Fruit fly (Drosophila melanogaster): ENCODE data around the gene nkd.

DNA sequence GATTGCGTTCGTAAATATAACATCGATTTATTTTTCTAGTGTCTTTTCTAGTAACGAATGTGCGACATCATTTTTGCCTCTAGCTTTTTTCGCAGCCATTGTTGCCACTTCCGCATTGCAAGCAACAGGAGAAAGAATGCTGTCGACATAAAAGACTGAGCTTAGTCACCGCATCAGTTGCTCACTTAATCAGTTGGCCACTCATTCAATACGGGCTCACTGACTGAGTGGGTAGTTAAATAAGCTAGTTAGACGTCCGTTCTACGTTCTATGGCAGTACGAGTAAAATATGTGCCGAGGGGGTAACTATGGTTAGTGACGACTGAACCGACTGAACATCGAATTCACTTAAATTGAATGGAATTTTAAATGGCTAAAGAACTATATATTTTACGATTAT lies 30.7 kb upstream of the nkd start:
- no peak for TF ChIP-seq CG8301 (tag; optimal IDR thresholded peaks at IDR 0.05)
- TF ChIP-seq CG10348 (GFP tag; IDR thresholded peaks at IDR 0.05) = no peak
- no peak for TF ChIP-seq Pif1B (GFP tag; optimal IDR thresholded peaks at IDR 0.05)
- TF ChIP-seq EcR (GFP tag; optimal IDR thresholded peaks at IDR 0.05) = no peak
- TF ChIP-seq CG12605 (GFP tag; IDR thresholded peaks at IDR 0.05) = no peak
- no peak for TF ChIP-seq CG8159 (tag; optimal IDR thresholded peaks at IDR 0.05)
- TF ChIP-seq CG13204 (GFP tag; optimal IDR thresholded peaks at IDR 0.05) = no peak
- TF ChIP-seq CG14655 (GFP tag; optimal IDR thresholded peaks at IDR 0.05) = peak; percentile 12
- no peak for TF ChIP-seq fd96Ca (GFP tag; IDR thresholded peaks at IDR 0.05)
- no peak for TF ChIP-seq rn (GFP tag; IDR thresholded peaks at IDR 0.05)
- no peak for TF ChIP-seq CG17806 (tag; optimal IDR thresholded peaks at IDR 0.05)
- TF ChIP-seq D1 (tag; optimal IDR thresholded peaks at IDR 0.05) = no peak
- no peak for TF ChIP-seq gl (tag; optimal IDR thresholded peaks at IDR 0.05)
